Worm (Caenorhabditis elegans): ENCODE data around the gene C33D9.13.

ce11 chrIV:8821147-8821546, 36.1 kb upstream of the C33D9.13 start, which contains the start of gene T28C6.5:
- TF ChIP-seq flt-1 (GFP tag; IDR thresholded peaks at IDR 0.05) (no peak), ztf-29 (GFP tag; IDR thresholded peaks at IDR 0.05) (no peak), ztf-23 (GFP tag; IDR thresholded peaks at IDR 0.05) (no peak)
